Worm (Caenorhabditis elegans): Measurements from ENCODE around the gene W09C2.7.
"Not testable (repeated sequence)": the region's sequence is repeated elsewhere in the genome, so short reads cannot be mapped to it uniquely, and the experiment has no call there.

The W09C2.7 gene

DNA sequence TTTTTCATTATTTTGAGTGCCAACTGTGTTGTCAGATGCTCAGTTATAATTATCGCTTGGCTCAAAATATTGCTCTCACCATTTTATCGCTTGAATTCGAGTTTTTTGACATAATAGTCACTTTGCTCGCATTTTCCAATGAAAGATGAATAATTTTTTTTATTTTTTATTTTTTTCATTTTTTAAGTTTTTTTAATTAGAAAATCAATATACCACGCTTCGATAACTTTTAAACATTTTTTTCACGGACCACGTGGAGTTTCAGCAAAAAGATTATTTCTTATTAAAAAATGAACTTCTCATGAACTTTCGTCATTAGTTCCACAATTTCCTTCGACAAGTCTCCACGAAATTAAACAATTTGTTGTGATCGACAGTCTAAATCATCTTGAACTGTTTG is 7.5 kb downstream of the W09C2.7 start, which contains the start of gene elt-1:
Gene elt-1 (plus strand): TSS at position 301 of the 400 bp plus-strand sequence.
- TF ChIP-seq dao-5 (tag; optimal IDR thresholded peaks at IDR 0.05) = no peak
- TF ChIP-seq him-1 (tag; optimal IDR thresholded peaks at IDR 0.05) = no peak
- TF ChIP-seq W03F9.2 (tag; optimal IDR thresholded peaks at IDR 0.05) = no peak

DNA sequence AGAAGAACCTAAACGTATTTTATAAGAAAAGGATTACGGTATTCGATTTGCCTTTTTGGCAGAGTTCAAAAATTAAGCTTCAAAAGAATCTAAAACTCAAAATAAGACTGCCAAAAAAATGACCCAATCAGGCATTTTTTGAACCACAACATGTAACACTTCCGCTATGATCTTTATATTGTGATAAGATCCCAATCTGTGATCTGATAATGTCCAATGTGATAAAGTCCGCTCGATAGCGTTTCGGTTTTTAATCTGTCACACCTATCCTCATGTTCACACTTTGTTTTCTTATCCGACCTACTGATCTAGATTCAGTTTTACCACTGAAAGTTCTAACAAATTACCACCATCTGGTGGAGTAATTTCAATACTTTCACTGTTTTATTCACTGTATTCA is 8.1 kb downstream of the W09C2.7 start:
- TF ChIP-seq him-1 (tag; optimal IDR thresholded peaks at IDR 0.05) = no peak
- no peak for TF ChIP-seq dao-5 (tag; optimal IDR thresholded peaks at IDR 0.05)
- no peak for TF ChIP-seq W03F9.2 (tag; optimal IDR thresholded peaks at IDR 0.05)

DNA sequence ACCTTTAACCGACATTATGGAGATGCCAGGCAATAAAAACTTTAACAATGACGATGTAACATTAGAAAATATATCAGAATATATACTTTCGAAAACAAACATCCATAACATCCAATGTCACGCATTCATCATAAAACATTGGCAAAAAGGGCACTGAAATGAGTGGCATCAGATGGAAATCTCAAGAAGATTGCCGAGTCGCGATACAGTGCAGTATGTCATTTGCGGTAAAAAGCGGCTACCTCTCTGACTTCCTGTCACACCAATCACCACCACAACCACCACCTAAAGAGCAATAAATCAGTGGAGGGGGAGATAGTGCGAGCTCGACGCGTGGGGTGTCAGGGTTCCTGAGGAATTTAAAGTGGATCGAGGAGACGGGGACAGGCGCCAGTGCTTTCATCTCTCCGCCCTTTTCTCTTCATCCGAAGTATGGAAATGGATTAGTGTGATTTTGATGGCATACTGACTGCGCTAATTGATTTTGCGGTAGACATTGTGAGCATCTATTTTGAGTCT is 9.0 kb downstream of the W09C2.7 start:
- TF ChIP-seq W03F9.2 (tag; optimal IDR thresholded peaks at IDR 0.05) (no peak), him-1 (tag; optimal IDR thresholded peaks at IDR 0.05) (no peak), dao-5 (tag; optimal IDR thresholded peaks at IDR 0.05) (no peak)

DNA sequence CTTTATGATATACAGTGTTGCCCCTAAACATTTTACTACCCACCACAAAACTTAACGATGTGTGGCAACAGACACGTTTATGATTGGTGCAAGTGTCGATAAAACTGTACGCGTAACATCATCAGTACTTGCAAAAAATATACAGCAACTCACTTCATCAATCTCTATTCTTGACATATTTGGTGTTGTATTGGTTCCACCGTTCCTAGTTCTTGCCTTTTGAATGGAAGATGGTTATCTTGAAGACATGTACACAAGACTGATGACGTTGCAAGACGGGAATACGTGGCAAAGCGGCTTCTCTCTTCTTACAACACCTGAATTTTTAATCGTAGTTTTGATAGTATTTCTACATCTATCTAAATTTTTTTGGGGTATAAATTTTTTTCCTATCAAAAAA is 11.2 kb downstream of the W09C2.7 start:
- no peak for TF ChIP-seq him-1 (tag; optimal IDR thresholded peaks at IDR 0.05)
- TF ChIP-seq W03F9.2 (tag; optimal IDR thresholded peaks at IDR 0.05) = no peak
- no peak for TF ChIP-seq dao-5 (tag; optimal IDR thresholded peaks at IDR 0.05)

DNA sequence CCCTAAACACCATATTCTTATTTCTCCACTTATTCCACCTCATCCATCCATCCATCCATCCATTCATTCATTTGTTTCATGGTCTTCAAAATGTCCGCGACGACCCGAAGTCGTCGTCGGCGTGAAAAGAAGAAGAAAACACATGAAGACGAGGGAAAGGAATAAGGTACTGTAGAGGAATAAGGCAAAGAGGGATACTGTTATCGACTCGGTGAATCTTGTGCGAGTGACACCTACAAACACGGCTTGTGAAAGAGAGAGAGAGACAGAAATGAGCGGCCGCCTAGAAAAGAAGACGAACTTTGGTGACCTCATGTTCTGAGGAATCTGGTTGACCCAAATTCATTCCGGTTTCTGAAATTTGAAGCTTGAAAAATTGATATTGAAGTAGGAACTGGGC is 13.1 kb downstream of the W09C2.7 start:
- TF ChIP-seq W03F9.2 (tag; optimal IDR thresholded peaks at IDR 0.05) (no peak), dao-5 (tag; optimal IDR thresholded peaks at IDR 0.05) (no peak), him-1 (tag; optimal IDR thresholded peaks at IDR 0.05) (no peak)

DNA sequence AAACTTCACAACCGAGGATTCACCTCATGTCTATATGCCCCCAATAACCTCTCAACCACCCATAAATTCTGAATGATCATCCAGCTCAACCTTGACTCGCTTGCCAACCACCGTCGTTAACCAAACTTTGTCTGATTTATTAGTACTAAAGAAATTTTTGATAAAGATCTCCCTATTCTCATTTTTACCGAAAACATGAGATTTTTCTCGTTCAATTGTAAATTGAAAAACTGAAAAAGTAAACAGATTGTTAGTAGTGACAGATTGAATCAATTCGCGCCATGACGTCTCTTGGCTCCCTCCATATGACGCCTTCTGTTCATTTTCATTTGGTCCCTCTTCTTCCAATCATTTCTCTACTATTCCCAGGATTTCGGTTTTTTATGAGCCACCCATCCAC is 14.2 kb downstream of the W09C2.7 start:
- TF ChIP-seq W03F9.2 (tag; optimal IDR thresholded peaks at IDR 0.05) (no peak), dao-5 (tag; optimal IDR thresholded peaks at IDR 0.05) (no peak), him-1 (tag; optimal IDR thresholded peaks at IDR 0.05) (no peak)

DNA sequence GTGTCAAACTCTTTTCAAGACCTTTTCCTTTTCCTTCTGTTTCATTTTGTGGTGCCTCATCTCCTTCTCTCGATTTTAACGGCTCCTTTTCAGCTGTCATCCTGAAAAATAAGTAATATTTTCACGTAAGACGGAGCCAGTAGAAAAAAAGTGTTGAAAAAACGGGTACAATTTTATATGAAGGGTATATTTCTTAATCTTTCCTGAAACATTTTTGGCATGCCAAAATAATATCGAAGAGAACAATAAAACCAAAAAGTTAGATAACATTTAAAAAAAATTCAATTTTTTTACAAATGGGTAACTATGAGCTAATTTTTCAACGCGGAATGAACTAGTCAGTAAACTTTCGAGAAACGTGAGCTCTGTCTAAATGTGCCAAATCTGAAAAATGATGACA is 20.6 kb downstream of the W09C2.7 start, which contains the start of gene aat-1:
Gene aat-1 (minus strand): TSS at position 101 of the 400 bp plus-strand sequence.
- no peak for TF ChIP-seq him-1 (tag; optimal IDR thresholded peaks at IDR 0.05)
- TF ChIP-seq dao-5 (tag; optimal IDR thresholded peaks at IDR 0.05) = no peak
- no peak for TF ChIP-seq W03F9.2 (tag; optimal IDR thresholded peaks at IDR 0.05)

DNA sequence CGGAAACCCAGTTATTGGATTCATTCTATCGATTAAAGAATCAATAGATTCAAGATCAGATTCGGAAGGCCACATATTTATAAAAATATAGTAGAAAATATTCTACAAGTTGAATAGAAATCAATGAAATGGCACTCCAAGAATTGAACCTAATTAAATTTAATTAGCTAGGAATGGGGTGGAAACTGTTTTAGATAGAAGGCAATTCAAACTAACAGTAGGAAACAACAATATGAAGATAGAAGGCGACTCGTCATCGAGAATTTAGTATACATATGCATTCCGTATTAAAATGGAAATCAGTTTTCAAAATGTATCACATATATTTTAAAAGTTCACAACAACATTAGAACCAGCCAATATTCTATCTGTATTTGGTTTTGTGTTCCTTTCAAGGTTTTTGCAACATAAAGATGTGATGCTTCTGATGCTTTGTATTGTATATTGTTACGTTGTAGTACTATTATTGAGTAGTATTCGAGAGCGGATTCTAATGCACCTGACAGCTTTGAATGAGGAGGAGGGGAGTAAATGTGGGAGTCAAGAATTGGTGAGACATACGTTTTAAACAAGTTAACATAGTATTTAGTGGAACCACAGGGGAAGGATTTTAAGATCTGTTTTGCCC is 26.3 kb downstream of the W09C2.7 start, which contains the start of the genes F27C8.3 and F27C8.2:
Gene F27C8.3 (minus strand): TSS at position 101 of the 628 bp plus-strand sequence.
Gene F27C8.2 (plus strand): TSS at position 578 of the 628 bp plus-strand sequence.
- TF ChIP-seq dao-5, W03F9.2, him-1 (tag; optimal IDR thresholded peaks at IDR 0.05): not testable (repeated sequence)

DNA sequence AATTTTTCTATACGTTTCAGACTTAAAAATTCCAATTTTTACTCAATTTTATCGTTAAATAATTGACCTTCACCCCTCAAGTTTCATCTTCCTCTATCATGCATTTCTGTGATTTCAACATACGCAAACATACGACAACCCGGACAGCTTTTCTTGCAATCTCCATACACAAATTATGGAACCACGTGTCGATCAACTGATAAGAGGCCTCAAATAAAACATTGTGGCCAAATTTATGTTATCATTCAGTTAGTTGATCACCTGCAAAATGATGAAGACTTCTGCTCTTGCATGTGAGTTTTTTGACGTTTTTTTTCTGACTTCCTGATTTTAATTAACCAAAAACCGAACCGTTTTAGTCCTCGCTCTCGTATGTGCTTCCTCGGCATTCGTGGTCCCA is 28.7 kb downstream of the W09C2.7 start, which contains the start of gene spp-18:
Gene spp-18 (plus strand): TSS at position 257 of the 400 bp plus-strand sequence.
- TF ChIP-seq W03F9.2 (tag; optimal IDR thresholded peaks at IDR 0.05) (no peak), dao-5 (tag; optimal IDR thresholded peaks at IDR 0.05) (no peak), him-1 (tag; optimal IDR thresholded peaks at IDR 0.05) (no peak)

DNA sequence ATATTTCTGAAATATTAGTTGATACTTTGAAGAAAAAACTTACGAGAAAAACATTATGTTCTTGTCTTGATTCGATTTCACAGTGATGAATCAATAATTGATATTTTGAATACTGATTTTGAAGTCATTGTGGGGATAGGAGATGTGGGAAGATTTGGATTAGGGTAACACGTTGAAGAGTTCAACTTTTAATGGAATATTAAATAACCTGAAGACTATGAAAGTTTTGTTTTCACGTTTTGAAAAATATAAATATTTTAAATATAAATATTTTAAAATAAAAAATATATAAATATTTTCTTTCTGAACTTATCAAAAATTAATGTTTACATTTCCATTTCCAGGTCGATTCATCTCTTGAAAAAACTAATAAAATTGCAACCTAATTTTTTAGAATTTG is 29.8 kb downstream of the W09C2.7 start, which contains the start of gene pei-1:
Gene pei-1 (minus strand): TSS at position 101 of the 400 bp plus-strand sequence.
- TF ChIP-seq W03F9.2 (tag; optimal IDR thresholded peaks at IDR 0.05) (no peak), him-1 (tag; optimal IDR thresholded peaks at IDR 0.05) (no peak), dao-5 (tag; optimal IDR thresholded peaks at IDR 0.05) (no peak)

DNA sequence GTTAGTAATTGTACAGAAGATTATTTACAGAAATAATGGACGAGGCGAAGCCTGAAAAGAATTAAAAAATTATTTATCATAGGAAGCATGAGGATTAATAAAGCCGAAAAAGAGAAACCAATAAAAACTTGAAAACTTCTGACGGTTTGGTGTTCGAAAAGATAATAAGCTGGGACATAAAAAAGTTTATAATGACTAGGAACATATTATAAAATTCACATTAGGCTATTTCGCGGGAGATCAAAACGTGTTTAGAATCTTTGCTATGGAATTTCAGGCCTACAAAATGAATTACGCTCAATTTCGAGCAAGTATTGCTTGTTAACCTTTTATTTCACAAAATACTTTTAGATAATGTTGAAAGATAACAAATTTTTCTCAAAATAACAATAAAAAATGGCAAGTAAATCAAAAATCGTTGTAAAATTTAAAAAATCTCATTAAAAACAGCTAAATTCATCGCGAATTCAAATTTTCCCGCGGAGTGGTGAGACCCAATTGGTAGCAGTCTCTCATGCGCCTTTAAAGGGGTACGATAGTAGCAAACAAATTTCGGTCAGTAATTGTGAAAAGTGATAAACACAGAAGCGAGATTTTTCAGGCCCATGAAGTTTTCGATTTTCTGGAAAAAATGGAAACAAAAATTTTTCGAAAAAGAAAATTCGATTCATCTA is 33.3 kb downstream of the W09C2.7 start, which contains the start of gene trcs-1:
Gene trcs-1 (minus strand): TSS at position 51 of the 674 bp plus-strand sequence.
- no peak for TF ChIP-seq dao-5 (tag; optimal IDR thresholded peaks at IDR 0.05)
- peak; percentile 26 for TF ChIP-seq W03F9.2 (tag; optimal IDR thresholded peaks at IDR 0.05)

DNA sequence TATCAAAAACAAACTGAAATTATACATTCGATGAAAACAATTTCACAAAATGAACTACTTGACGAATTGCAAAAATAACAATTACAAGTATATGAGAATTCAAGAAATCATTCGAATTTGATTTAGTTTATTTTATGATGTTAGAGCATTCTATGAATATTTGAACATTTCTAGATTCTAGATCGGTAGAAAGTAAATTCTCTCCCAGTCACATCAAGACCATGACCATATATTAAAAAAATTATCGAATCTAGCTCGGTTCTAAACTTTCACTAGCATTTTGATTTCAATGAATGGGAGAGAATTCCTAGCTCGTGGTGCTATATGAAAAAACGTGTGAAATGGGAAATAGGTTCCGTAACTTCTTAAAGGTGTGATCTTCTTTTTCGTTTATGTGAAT is 37.8 kb downstream of the W09C2.7 start:
- TF ChIP-seq dao-5 (tag; optimal IDR thresholded peaks at IDR 0.05) (no peak), W03F9.2 (tag; optimal IDR thresholded peaks at IDR 0.05) (no peak), him-1 (tag; optimal IDR thresholded peaks at IDR 0.05) (no peak)

DNA sequence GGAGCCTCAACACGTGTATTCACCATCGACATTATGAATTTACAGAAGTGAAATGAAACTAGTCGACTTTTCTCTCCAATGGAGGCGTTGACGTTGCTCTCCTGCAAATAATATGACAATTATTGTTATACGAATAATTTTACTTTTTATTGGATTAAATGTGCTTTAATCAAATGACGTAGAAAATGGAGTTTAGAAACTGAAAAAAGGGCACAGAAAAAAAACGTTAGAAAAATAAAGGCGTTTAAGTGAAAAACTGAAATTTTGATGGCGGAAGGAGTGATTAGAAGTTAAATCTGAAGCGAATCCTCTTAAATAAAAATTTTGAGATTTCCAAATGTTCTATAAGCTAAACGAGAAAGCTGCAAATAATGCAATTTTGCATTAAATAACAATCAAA is 42.2 kb downstream of the W09C2.7 start, which contains the start of gene npr-2:
Gene npr-2 (minus strand): TSS at position 101 of the 400 bp plus-strand sequence.
- TF ChIP-seq dao-5 (tag; optimal IDR thresholded peaks at IDR 0.05) = no peak
